Fruit fly (Drosophila melanogaster): ENCODE results near the gene CG32037.

Gene CG32037

dm6 chr3L:9465652-9466244, 26.3 kb downstream of the CG32037 start (continued):
- TF ChIP-seq vnd (GFP tag; IDR thresholded peaks at IDR 0.05; ENCODE audit: partially characterized antibody) (no peak), BEAF-32 (GFP tag; optimal IDR thresholded peaks at IDR 0.05) (no peak), eyg (GFP tag; optimal IDR thresholded peaks at IDR 0.05) (no peak), Lim3 (GFP tag; IDR thresholded peaks at IDR 0.05) (no peak), nmo (GFP tag; optimal IDR thresholded peaks at IDR 0.05) (no peak), lab (GFP tag; optimal IDR thresholded peaks at IDR 0.05) (peak; percentile 9), CG3995 (GFP tag; optimal IDR thresholded peaks at IDR 0.05) (no peak), CG11085 (GFP tag; IDR thresholded peaks at IDR 0.05) (no peak), oc (tag; optimal IDR thresholded peaks at IDR 0.05) (peak; percentile 6), chinmo (GFP tag; IDR thresholded peaks at IDR 0.05; ENCODE audit: partially characterized antibody) (0 out of 4 replicates have a peak, but pooled peaks have one; percentile 40), dmrt11E (tag; optimal IDR thresholded peaks at IDR 0.05) (no peak), Fer2 (tag; optimal IDR thresholded peaks at IDR 0.05) (no peak), CG11723 (GFP tag; optimal IDR thresholded peaks at IDR 0.05) (no peak), kah (GFP tag; optimal IDR thresholded peaks at IDR 0.05) (peak; percentile 43), CG4424 (GFP tag; optimal IDR thresholded peaks at IDR 0.05) (no peak), CG18011 (GFP tag; optimal IDR thresholded peaks at IDR 0.05) (no peak), CrebB (tag; optimal IDR thresholded peaks at IDR 0.05) (peak; percentile 22), wek (GFP tag; optimal IDR thresholded peaks at IDR 0.05) (no peak), CG8281 (tag; optimal IDR thresholded peaks at IDR 0.05) (peak; percentile 60), sc (optimal IDR thresholded peaks at IDR 0.05) (no peak), sc (GFP tag; optimal IDR thresholded peaks at IDR 0.05) (no peak), Pdp1 (GFP tag; optimal IDR thresholded peaks at IDR 0.05) (peak in 1 of 2 experiments; percentile 88), pros (GFP tag; optimal IDR thresholded peaks at IDR 0.05) (peak; percentile 48), Taf1 (GFP tag; IDR thresholded peaks at IDR 0.05) (no peak), CG11504 (tag; optimal IDR thresholded peaks at IDR 0.05) (no peak), tna (GFP tag; IDR thresholded peaks at IDR 0.05; ENCODE audit: partially characterized antibody) (0 out of 2 replicates have a peak, but pooled peaks have one; percentile 21), Blimp-1 (GFP tag; optimal IDR thresholded peaks at IDR 0.05) (no peak), CG33557 (GFP tag; optimal IDR thresholded peaks at IDR 0.05) (peak; percentile 1), phol (tag; optimal IDR thresholded peaks at IDR 0.05) (peak; percentile 5), trem (tag; optimal IDR thresholded peaks at IDR 0.05) (no peak), mirr (GFP tag; optimal IDR thresholded peaks at IDR 0.05) (peak; percentile 70), Nf-YB (GFP tag; optimal IDR thresholded peaks at IDR 0.05) (no peak), CG12769 (tag; optimal IDR thresholded peaks at IDR 0.05) (peak; percentile 30), CG18262 (tag; optimal IDR thresholded peaks at IDR 0.05) (no peak), odd (GFP tag; optimal IDR thresholded peaks at IDR 0.05) (no peak), Adf1 (GFP tag; IDR thresholded peaks at IDR 0.05) (peak; percentile 51; the same call in 1 of the 2 replicates), pita (GFP tag; optimal IDR thresholded peaks at IDR 0.05) (no peak), ftz-f1 (GFP tag; optimal IDR thresholded peaks at IDR 0.05) (no peak), CG18599 (GFP tag; optimal IDR thresholded peaks at IDR 0.05) (peak; percentile 16), D19B (GFP tag; optimal IDR thresholded peaks at IDR 0.05) (no peak), disco-r (GFP tag; optimal IDR thresholded peaks at IDR 0.05) (no peak), CG8089 (GFP tag; optimal IDR thresholded peaks at IDR 0.05) (no peak), CG1529 (GFP tag; optimal IDR thresholded peaks at IDR 0.05) (no peak), Fer1 (GFP tag; optimal IDR thresholded peaks at IDR 0.05) (peak; percentile 28), Optix (GFP tag; IDR thresholded peaks at IDR 0.05) (no peak), chn (GFP tag; optimal IDR thresholded peaks at IDR 0.05) (peak; percentile 28), Mrtf (GFP tag; IDR thresholded peaks at IDR 0.05) (no peak), CG13894 (tag; optimal IDR thresholded peaks at IDR 0.05) (peak; percentile 49), MTF-1 (GFP tag; optimal IDR thresholded peaks at IDR 0.05; ENCODE audit: borderline replicate concordance) (peak; percentile 10)

Measured in whole organism, embryonic.